Worm (Caenorhabditis elegans) whole organism, mixed stage, embryonic: Measurements from ENCODE around the gene sri-18.

Experiments
- M03D4.4 ChIP-seq: sonication (generic microtip); optimal IDR thresholded peaks from 2 replicates; lab custom pipeline; 2017; ENCODE audit warnings: mild to moderate bottlenecking, missing genetic modification characterization, missing compliant biosample characterization
- hlh-1 ChIP-seq: fragments of 150-350 bp; optimal IDR thresholded peaks from 2 replicates; lab custom pipeline; 2014; ENCODE audit warnings: missing biosample characterization, missing genetic modification reagents, missing genetic modification characterization
- lin-32 ChIP-seq: fragments of 200-800 bp; sonication (Bioruptor generic); optimal IDR thresholded peaks from 2 replicates; lab custom pipeline; 2018; ENCODE audit warnings: mild to moderate bottlenecking, missing genetic modification characterization, missing compliant biosample characterization
- mep-1 ChIP-seq: fragments of 150-350 bp; optimal IDR thresholded peaks from 2 replicates; lab custom pipeline; 2017; ENCODE audit warnings: missing biosample characterization, missing genetic modification reagents, missing genetic modification characterization, inconsistent platforms
- pha-4 ChIP-seq: fragments of 150-350 bp; optimal IDR thresholded peaks from 2 replicates; lab custom pipeline; 2018; ENCODE audit warnings: missing biosample characterization, missing genetic modification reagents, missing genetic modification characterization
- snpc-4 ChIP-seq: fragments of 150-350 bp; optimal IDR thresholded peaks from 2 replicates; lab custom pipeline; 2014; ENCODE audit warnings: missing biosample characterization, missing genetic modification characterization
- unc-62 ChIP-seq: fragments of 150-350 bp; optimal IDR thresholded peaks from 2 replicates; lab custom pipeline; 2014; ENCODE audit warnings: missing biosample characterization, missing genetic modification reagents, missing genetic modification characterization

- TF ChIP-seq snpc-4: no peak
- no peak for TF ChIP-seq unc-62 (GFP tag; lab: Kevin White, UChicago)
- TF ChIP-seq lin-32 (GFP tag; lab: Kevin White, UChicago): no peak
- no peak for TF ChIP-seq M03D4.4 (tag; lab: Kevin White, UChicago)
- no peak for TF ChIP-seq hlh-1 (tag; lab: Kevin White, UChicago)
- TF ChIP-seq mep-1 (tag; lab: Kevin White, UChicago): peak; percentile 42
- peak; percentile 8 for TF ChIP-seq pha-4 (tag; lab: Kevin White, UChicago)
These were observed 21.7 kb downstream of the sri-18 start, which contains the start of gene fubl-1 for ce11 chrV:10238665-10239064.
